Worm (Caenorhabditis elegans) whole organism, L4 larva: ENCODE measurements around the gene F21G4.1.

ENCODE experiments used
- F10B5.3 ChIP-seq: sonication (generic microtip); optimal IDR thresholded peaks from 2 replicates; lab custom pipeline; 2016; ENCODE audit warnings: mild to moderate bottlenecking, missing genetic modification characterization, missing compliant biosample characterization
- F37D6.2 ChIP-seq: sonication (generic microtip); optimal IDR thresholded peaks from 2 replicates; lab custom pipeline; 2016; ENCODE audit warnings: mild to moderate bottlenecking, missing genetic modification characterization, missing compliant biosample characterization
- F49E8.2 ChIP-seq: sonication (generic microtip); optimal IDR thresholded peaks from 2 replicates; lab custom pipeline; 2016; ENCODE audit warnings: missing compliant biosample characterization, mild to moderate bottlenecking, missing genetic modification characterization, borderline replicate concordance
- T20F7.1 ChIP-seq: fragments of 200-800 bp; sonication (Bioruptor generic); optimal IDR thresholded peaks from 2 replicates; lab custom pipeline; 2018; ENCODE audit warnings: mild to moderate bottlenecking, missing genetic modification characterization, missing compliant biosample characterization
- Y48G9A.11 ChIP-seq: fragments of 200-800 bp; sonication (Bioruptor generic); IDR thresholded peaks from 2 replicates; pipeline ENCODE4 v1.3.6; 2022; ENCODE audit warnings: missing genetic modification reagents, missing genetic modification characterization, missing compliant biosample characterization
- ZK337.2 ChIP-seq: fragments of 200-800 bp; sonication (Bioruptor generic); IDR thresholded peaks from 2 replicates; pipeline ENCODE4 v1.3.6; 2022; ENCODE audit warnings: missing genetic modification reagents, missing genetic modification characterization, missing compliant biosample characterization
- aha-1 ChIP-seq: fragments of 150-350 bp; peaks from one replicate; lab custom pipeline; 2014; ENCODE audit warnings: missing biosample characterization, missing genetic modification characterization
- ama-1 ChIP-seq: fragments of 150-350 bp; optimal IDR thresholded peaks from 2 replicates; lab custom pipeline; 2014; ENCODE audit warnings: inconsistent platforms, mixed read lengths
- ceh-20 ChIP-seq: fragments of 200-800 bp; sonication (Bioruptor generic); IDR thresholded peaks from 2 replicates; pipeline ENCODE4 v1.3.6; 2022; ENCODE audit warnings: missing genetic modification reagents, missing genetic modification characterization, missing compliant biosample characterization
- ceh-82 ChIP-seq: sonication (generic microtip); optimal IDR thresholded peaks from 2 replicates; lab custom pipeline; 2017; ENCODE audit warnings: missing biosample characterization, missing genetic modification characterization
- cey-2 ChIP-seq: sonication (generic microtip); optimal IDR thresholded peaks from 3 replicates; lab custom pipeline; 2017; ENCODE audit warnings: missing genetic modification characterization, mild to moderate bottlenecking, missing compliant biosample characterization, antibody characterized with exemption, borderline replicate concordance; ENCODE audit not compliant: insufficient read depth
- ctbp-1 ChIP-seq: fragments of 200-800 bp; sonication (Bioruptor generic); IDR thresholded peaks from 2 replicates; pipeline ENCODE4 v1.3.6; 2022; ENCODE audit warnings: missing genetic modification reagents, missing genetic modification characterization, missing compliant biosample characterization
- daf-12 ChIP-seq: fragments of 150-350 bp; optimal IDR thresholded peaks from 2 replicates; lab custom pipeline; 2014; ENCODE audit warnings: missing biosample characterization, missing genetic modification reagents, missing genetic modification characterization
- daf-16 ChIP-seq, 3 experiments: sonication (generic microtip); optimal IDR thresholded peaks; 2 replicates each; lab custom pipeline; 2016 to 2017; ENCODE audit warnings: missing genetic modification characterization in 3 of 3, missing genetic modification reagents in 3 of 3, mild to moderate bottlenecking in 2 of 3, missing compliant biosample characterization in 2 of 3, missing biosample characterization in 1 of 3, moderate library complexity in 1 of 3
- daf-19 ChIP-seq: fragments of 200-800 bp; sonication (Bioruptor generic); conservative IDR thresholded peaks from 2 replicates; pipeline ENCODE4 v1.3.6; 2022; ENCODE audit warnings: missing genetic modification characterization, missing compliant biosample characterization
- dmd-8 ChIP-seq: fragments of 200-800 bp; sonication (Bioruptor generic); IDR thresholded peaks from 2 replicates; pipeline ENCODE4 v1.3.6; 2022; ENCODE audit warnings: missing genetic modification characterization, missing compliant biosample characterization
- dmd-9 ChIP-seq: fragments of 200-800 bp; sonication (Bioruptor generic); IDR thresholded peaks from 2 replicates; pipeline ENCODE4 v1.3.6; 2022; ENCODE audit warnings: missing genetic modification reagents, missing genetic modification characterization, missing compliant biosample characterization
- dve-1 ChIP-seq: sonication (generic microtip); optimal IDR thresholded peaks from 2 replicates; lab custom pipeline; 2017; ENCODE audit warnings: antibody characterized with exemption, mild to moderate bottlenecking, missing genetic modification characterization, missing compliant biosample characterization; ENCODE audit not compliant: insufficient read depth
- fkh-10 ChIP-seq: fragments of 150-350 bp; optimal IDR thresholded peaks from 2 replicates; lab custom pipeline; 2014; ENCODE audit warnings: missing biosample characterization, missing genetic modification reagents, missing genetic modification characterization
- fos-1 ChIP-seq: fragments of 150-350 bp; optimal IDR thresholded peaks from 2 replicates; lab custom pipeline; 2014; ENCODE audit warnings: missing biosample characterization, missing genetic modification characterization
- hif-1 ChIP-seq, 2 experiments: sonication (generic microtip); optimal IDR thresholded peaks; 2 replicates each; lab custom pipeline; 2016 to 2017; ENCODE audit warnings: missing compliant biosample characterization in 2 of 2, missing genetic modification characterization in 2 of 2, missing genetic modification reagents in 2 of 2, missing genotype in 2 of 2, mild to moderate bottlenecking in 1 of 2
- hlh-11 ChIP-seq: fragments of 200-800 bp; sonication (Bioruptor generic); optimal IDR thresholded peaks from 2 replicates; lab custom pipeline; 2018; ENCODE audit warnings: mild to moderate bottlenecking, missing genetic modification characterization, missing compliant biosample characterization
- hlh-30 ChIP-seq: sonication (generic microtip); optimal IDR thresholded peaks from 2 replicates; lab custom pipeline; 2017; ENCODE audit warnings: antibody characterized with exemption, mild to moderate bottlenecking, missing genetic modification characterization, missing compliant biosample characterization; ENCODE audit not compliant: insufficient read depth
- lin-39 ChIP-seq: fragments of 150-350 bp; optimal IDR thresholded peaks from 2 replicates; lab custom pipeline; 2014; ENCODE audit warnings: missing biosample characterization, missing genetic modification reagents, missing genetic modification characterization
- madf-9 ChIP-seq: fragments of 200-800 bp; sonication (Bioruptor generic); conservative IDR thresholded peaks from 2 replicates; pipeline ENCODE4 v1.3.6; 2022; ENCODE audit warnings: missing genetic modification reagents, missing genetic modification characterization, missing compliant biosample characterization
- mdl-1 ChIP-seq, 2 experiments: fragments of 150-350 bp in 1 of 2; sonication (generic microtip) in 1 of 2; optimal IDR thresholded peaks; 2 replicates each; lab custom pipeline; 2014 to 2017; ENCODE audit warnings: missing biosample characterization in 2 of 2, missing genetic modification characterization in 2 of 2
- mep-1 ChIP-seq: fragments of 150-350 bp; sonication (generic microtip); optimal IDR thresholded peaks from 3 replicates; lab custom pipeline; 2014; ENCODE audit warnings: missing biosample characterization, missing genetic modification characterization
- mes-2 ChIP-seq: sonication (generic microtip); optimal IDR thresholded peaks from 2 replicates; lab custom pipeline; 2016; ENCODE audit warnings: missing genotype, mild to moderate bottlenecking, missing genetic modification characterization, missing compliant biosample characterization; ENCODE audit not compliant: poor library complexity, severe bottlenecking
- mxl-2 ChIP-seq: fragments of 200-800 bp; sonication (Bioruptor generic); conservative IDR thresholded peaks from 2 replicates; pipeline ENCODE4 v1.3.6; 2022; ENCODE audit warnings: missing genetic modification reagents, missing genetic modification characterization, missing compliant biosample characterization
- nhr-10 ChIP-seq: fragments of 150-350 bp; optimal IDR thresholded peaks from 2 replicates; lab custom pipeline; 2014; ENCODE audit warnings: missing biosample characterization, missing genetic modification characterization
- nhr-11 ChIP-seq: fragments of 150-350 bp; optimal IDR thresholded peaks from 2 replicates; lab custom pipeline; 2014; ENCODE audit warnings: missing biosample characterization, missing genetic modification characterization
- nhr-111 ChIP-seq: fragments of 200-800 bp; sonication (Bioruptor generic); optimal IDR thresholded peaks from 2 replicates; lab custom pipeline; 2018; ENCODE audit warnings: mild to moderate bottlenecking, missing genetic modification characterization, missing compliant biosample characterization
- nhr-25 ChIP-seq: sonication (generic microtip); optimal IDR thresholded peaks from 2 replicates; lab custom pipeline; 2017; ENCODE audit warnings: missing genetic modification characterization, mild to moderate bottlenecking, missing compliant biosample characterization, antibody characterized with exemption, moderate library complexity, borderline replicate concordance; ENCODE audit not compliant: insufficient read depth
- nhr-41 ChIP-seq: fragments of 200-800 bp; sonication (Bioruptor generic); IDR thresholded peaks from 2 replicates; pipeline ENCODE4 v1.3.6; 2022; ENCODE audit warnings: missing genetic modification reagents, missing genetic modification characterization, missing compliant biosample characterization
- nhr-6 ChIP-seq: fragments of 150-350 bp; optimal IDR thresholded peaks from 2 replicates; lab custom pipeline; 2014; ENCODE audit warnings: missing biosample characterization, missing genetic modification characterization
- set-16 ChIP-seq: fragments of 200-800 bp; sonication (Bioruptor generic); IDR thresholded peaks from 2 replicates; pipeline ENCODE4 v1.3.6; 2022; ENCODE audit warnings: missing genetic modification reagents, missing genetic modification characterization, missing compliant biosample characterization
- snpc-1.2 ChIP-seq: fragments of 200-800 bp; sonication (Bioruptor generic); IDR thresholded peaks from 2 replicates; pipeline ENCODE4 v1.3.6; 2022; ENCODE audit warnings: missing genetic modification reagents, missing genetic modification characterization, missing compliant biosample characterization
- snpc-4 ChIP-seq: fragments of 150-350 bp; optimal IDR thresholded peaks from 2 replicates; lab custom pipeline; 2014; ENCODE audit warnings: missing biosample characterization, missing genetic modification characterization
- tag-97 ChIP-seq: fragments of 200-800 bp; sonication (Bioruptor generic); IDR thresholded peaks from 2 replicates; pipeline ENCODE4 v1.3.6; 2022; ENCODE audit warnings: missing genetic modification characterization, missing compliant biosample characterization
- zag-1 ChIP-seq: fragments of 150-350 bp; optimal IDR thresholded peaks from 2 replicates; lab custom pipeline; 2014; ENCODE audit warnings: missing biosample characterization, missing genetic modification characterization
- zip-2 ChIP-seq: fragments of 150-350 bp; optimal IDR thresholded peaks from 2 replicates; lab custom pipeline; 2014; ENCODE audit warnings: missing biosample characterization, missing genetic modification characterization

F21G4.1 gene

DNA sequence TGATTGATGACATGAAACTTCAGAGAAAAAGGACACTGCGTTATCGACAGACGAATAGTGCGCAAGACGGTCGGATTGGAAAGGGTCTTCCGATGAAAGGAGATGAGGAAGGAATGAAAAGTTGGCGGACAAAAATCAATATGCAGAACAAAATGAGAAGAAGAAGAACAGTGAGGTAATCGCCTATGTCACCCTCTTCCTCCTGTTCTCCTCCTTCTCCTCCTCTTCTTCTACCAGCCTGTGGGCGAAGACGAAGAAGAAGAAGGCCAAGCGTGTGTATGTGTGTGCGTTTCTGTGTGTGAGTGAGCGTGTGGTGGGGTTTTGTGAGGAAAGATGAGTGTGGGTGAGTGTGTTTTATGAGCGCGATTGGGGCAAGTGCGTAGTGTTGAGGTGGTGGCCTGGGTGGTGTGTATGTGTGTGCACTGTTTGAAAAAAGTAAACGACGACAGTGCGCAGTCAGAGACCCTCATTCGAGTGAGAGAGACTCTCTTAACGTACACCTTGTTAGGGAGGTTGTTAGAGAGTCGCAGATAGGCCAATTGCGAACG is 40.2 kb upstream of the F21G4.1 start, which contains the start of gene tsp-21 (continued):
- TF ChIP-seq cey-2 (tag; lab: Kevin White, UChicago) (no peak), nhr-6 (tag; lab: Kevin White, UChicago) (peak; percentile 70), mdl-1 (tag; optimal IDR thresholded peaks at IDR 0.05; lab: Kevin White, UChicago) (peak; percentile 28 to 79), T20F7.1 (GFP tag; lab: Kevin White, UChicago) (no peak), daf-16 (GFP tag; optimal IDR thresholded peaks at IDR 0.05; lab: Kevin White, UChicago) (no peak), daf-16 (tag; optimal IDR thresholded peaks at IDR 0.05; lab: Kevin White, UChicago) (peak; percentile 87), mes-2 (tag; lab: Kevin White, UChicago) (peak; percentile 72), nhr-11 (tag; lab: Kevin White, UChicago) (peak; percentile 61), snpc-4 (tag; lab: Kevin White, UChicago) (no peak), nhr-41 (GFP tag; lab: Robert Waterston, UW) (0 out of 2 replicates have a peak, but pooled peaks have one; percentile 38), mep-1 (tag; lab: Kevin White, UChicago) (peak; percentile 96), ama-1 (lab: Kevin White, UChicago) (peak; percentile 73), fos-1 (tag; lab: Kevin White, UChicago) (no peak), dve-1 (tag; lab: Kevin White, UChicago) (peak; percentile 95), zip-2 (no peak), hlh-11 (tag; lab: Kevin White, UChicago) (peak; percentile 89), nhr-10 (tag; lab: Kevin White, UChicago) (peak; percentile 54), hif-1 (tag; optimal IDR thresholded peaks at IDR 0.05; lab: Kevin White, UChicago) (peak in 1 of 2 experiments; percentile 68)

DNA sequence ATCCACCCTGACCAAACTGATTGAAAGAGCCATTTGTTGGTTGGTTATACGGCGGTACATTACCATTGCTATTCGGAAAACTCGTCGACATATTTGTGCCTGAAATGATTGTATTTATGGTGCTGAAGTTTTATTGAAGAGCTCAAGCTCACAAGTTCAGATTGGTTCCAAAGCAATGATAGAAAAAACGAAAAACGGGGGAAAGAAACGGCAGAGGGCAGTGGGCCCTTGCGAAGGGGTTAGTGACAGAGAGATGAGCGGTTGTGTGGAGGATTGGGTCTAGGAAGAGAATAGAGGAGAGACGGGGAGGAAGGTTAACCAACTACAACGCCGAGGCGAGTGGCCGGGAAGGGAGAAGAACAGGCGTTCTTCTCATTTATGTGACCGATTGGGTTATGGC is 39.2 kb upstream of the F21G4.1 start, which contains the start of gene nra-3:
nra-3 (minus strand) TSS at position 101 of the 400 bp plus-strand sequence.
- no peak for TF ChIP-seq lin-39 (tag; lab: Kevin White, UChicago)
- TF ChIP-seq tag-97 (GFP tag; lab: Robert Waterston, UW) = 0 out of 2 replicates have a peak, but pooled peaks have one; percentile 27
- no peak for TF ChIP-seq Y48G9A.11 (GFP tag; lab: Robert Waterston, UW)
- no peak for TF ChIP-seq nhr-11 (tag; lab: Kevin White, UChicago)
- TF ChIP-seq set-16 (GFP tag; lab: Robert Waterston, UW) = 0 out of 2 replicates have a peak, but pooled peaks have one; percentile 15
- TF ChIP-seq ZK337.2 = no peak
- TF ChIP-seq nhr-111 (GFP tag; lab: Kevin White, UChicago) = no peak
- no peak for TF ChIP-seq daf-12 (tag; lab: Kevin White, UChicago)
- TF ChIP-seq ama-1 (lab: Kevin White, UChicago) = no peak
- 0 out of 2 replicates have a peak, but pooled peaks have one; percentile 17 for TF ChIP-seq ctbp-1
- no peak for TF ChIP-seq zag-1 (tag; lab: Kevin White, UChicago)
- TF ChIP-seq mxl-2 (GFP tag; lab: Robert Waterston, UW) = no peak
- no peak for TF ChIP-seq dmd-8
- no peak for TF ChIP-seq ceh-82 (tag; lab: Kevin White, UChicago)
- TF ChIP-seq fkh-10 = no peak

DNA sequence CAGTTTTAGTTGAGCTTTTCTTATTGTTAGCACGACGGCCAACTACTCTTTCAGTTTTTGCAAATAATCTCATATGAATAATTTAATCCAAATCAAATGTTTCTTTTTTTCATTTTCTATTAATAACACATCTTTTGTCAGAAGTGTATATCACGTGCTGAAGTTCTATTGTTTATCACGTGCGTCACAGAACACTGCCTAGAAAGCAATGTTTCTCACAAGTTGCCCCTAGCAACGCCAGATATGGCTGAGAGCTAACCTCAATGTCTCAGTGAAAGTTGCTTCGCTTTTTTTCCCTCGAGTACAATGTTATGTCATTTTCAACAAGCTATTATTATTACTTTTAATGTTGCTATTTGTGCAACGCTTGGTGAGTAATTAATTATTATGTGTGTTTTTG is 35.9 kb upstream of the F21G4.1 start:
- TF ChIP-seq madf-9 (GFP tag; lab: Robert Waterston, UW) (no peak), ceh-20 (GFP tag; lab: Robert Waterston, UW) (no peak), hlh-11 (tag; lab: Kevin White, UChicago) (no peak), daf-19 (GFP tag; lab: Robert Waterston, UW) (no peak), hif-1 (tag; optimal IDR thresholded peaks at IDR 0.05; lab: Kevin White, UChicago) (no peak), nhr-25 (tag; lab: Kevin White, UChicago) (no peak), dmd-9 (no peak), F49E8.2 (tag; lab: Kevin White, UChicago) (no peak), ctbp-1 (no peak), nhr-11 (tag; lab: Kevin White, UChicago) (peak; percentile 22), aha-1 (tag; lab: Kevin White, UChicago) (peak; percentile 36), snpc-1.2 (no peak), F37D6.2 (tag; lab: Kevin White, UChicago) (no peak), F10B5.3 (tag; lab: Kevin White, UChicago) (no peak), zag-1 (tag; lab: Kevin White, UChicago) (no peak), hlh-30 (tag; lab: Kevin White, UChicago) (peak; percentile 34)
